Worm (Caenorhabditis elegans) whole organism, L4/young adult: Measurements from ENCODE around the gene K09H11.11.

Source experiments
- W03F9.2 ChIP-seq: fragments of 150-350 bp; optimal IDR thresholded peaks from 2 replicates; lab custom pipeline; 2014; ENCODE audit warnings: missing biosample characterization, missing genetic modification characterization
- dao-5 ChIP-seq: sonication (generic microtip); optimal IDR thresholded peaks from 2 replicates; lab custom pipeline; 2016; ENCODE audit warnings: missing genotype, missing genetic modification characterization, moderate library complexity, missing compliant biosample characterization
- him-1 ChIP-seq: sonication (generic microtip); optimal IDR thresholded peaks from 2 replicates; lab custom pipeline; 2016; ENCODE audit warnings: missing genotype, missing genetic modification reagents, missing genetic modification characterization, missing compliant biosample characterization

ce11 chrV:5730783-5731182 is 24.3 kb downstream of the K09H11.11 start, which contains the start of gene K09H11.15:
- no peak for TF ChIP-seq him-1 (tag; lab: Kevin White, UChicago)
- TF ChIP-seq W03F9.2 (tag; lab: Kevin White, UChicago) = no peak
- TF ChIP-seq dao-5 = no peak
